Worm (Caenorhabditis elegans) whole organism, L4 larva: ENCODE data around the gene T19C4.5.

Source experiments
- R02D3.7 ChIP-seq: fragments of 150-350 bp; sonication (generic microtip); optimal IDR thresholded peaks from 3 replicates; lab custom pipeline; 2014; ENCODE audit warnings: missing biosample characterization, missing genetic modification characterization
- T26A8.4 ChIP-seq: fragments of 200-800 bp; sonication (Bioruptor generic); IDR thresholded peaks from 2 replicates; pipeline ENCODE4 v1.3.6; 2022; ENCODE audit warnings: missing genetic modification characterization, missing compliant biosample characterization
- Y105C5A.15 ChIP-seq: fragments of 200-800 bp; sonication (Bioruptor generic); IDR thresholded peaks from 2 replicates; pipeline ENCODE4 v1.3.6; 2022; ENCODE audit warnings: missing genetic modification characterization, missing compliant biosample characterization
- Y5F2A.4 ChIP-seq: fragments of 200-800 bp; sonication (Bioruptor generic); optimal IDR thresholded peaks from 2 replicates; lab custom pipeline; 2018; ENCODE audit warnings: mild to moderate bottlenecking, missing genetic modification characterization, missing compliant biosample characterization
- ZK337.2 ChIP-seq: fragments of 200-800 bp; sonication (Bioruptor generic); IDR thresholded peaks from 2 replicates; pipeline ENCODE4 v1.3.6; 2022; ENCODE audit warnings: missing genetic modification reagents, missing genetic modification characterization, missing compliant biosample characterization
- aha-1 ChIP-seq: fragments of 150-350 bp; peaks from one replicate; lab custom pipeline; 2014; ENCODE audit warnings: missing biosample characterization, missing genetic modification characterization
- attf-4 ChIP-seq: sonication (generic microtip); optimal IDR thresholded peaks from 3 replicates; lab custom pipeline; 2017; ENCODE audit warnings: missing biosample characterization, missing genetic modification characterization
- ceh-28 ChIP-seq: fragments of 150-350 bp; optimal IDR thresholded peaks from 2 replicates; lab custom pipeline; 2014; ENCODE audit warnings: missing biosample characterization, missing genetic modification reagents, missing genetic modification characterization
- ces-1 ChIP-seq: fragments of 150-350 bp; sonication (generic microtip); optimal IDR thresholded peaks from 4 replicates; lab custom pipeline; 2014; ENCODE audit warnings: missing biosample characterization, missing genetic modification reagents, missing genetic modification characterization
- dmd-6 ChIP-seq: fragments of 200-800 bp; sonication (Bioruptor generic); IDR thresholded peaks from 2 replicates; pipeline ENCODE4 v1.3.6; 2022; ENCODE audit warnings: missing genetic modification reagents, missing genetic modification characterization, missing compliant biosample characterization
- dmd-8 ChIP-seq: fragments of 200-800 bp; sonication (Bioruptor generic); IDR thresholded peaks from 2 replicates; pipeline ENCODE4 v1.3.6; 2022; ENCODE audit warnings: missing genetic modification characterization, missing compliant biosample characterization
- dpl-1 ChIP-seq: fragments of 150-350 bp; optimal IDR thresholded peaks from 2 replicates; lab custom pipeline; 2014; ENCODE audit warnings: missing biosample characterization, missing genetic modification reagents, missing genetic modification characterization
- dve-1 ChIP-seq: sonication (generic microtip); optimal IDR thresholded peaks from 2 replicates; lab custom pipeline; 2017; ENCODE audit warnings: antibody characterized with exemption, mild to moderate bottlenecking, missing genetic modification characterization, missing compliant biosample characterization; ENCODE audit not compliant: insufficient read depth
- egl-43 ChIP-seq: fragments of 200-800 bp; sonication (Bioruptor generic); IDR thresholded peaks from 2 replicates; pipeline ENCODE4 v1.3.6; 2022; ENCODE audit warnings: missing genetic modification reagents, missing genetic modification characterization, missing compliant biosample characterization
- fkh-10 ChIP-seq: fragments of 150-350 bp; optimal IDR thresholded peaks from 2 replicates; lab custom pipeline; 2014; ENCODE audit warnings: missing biosample characterization, missing genetic modification reagents, missing genetic modification characterization
- fos-1 ChIP-seq: fragments of 150-350 bp; optimal IDR thresholded peaks from 2 replicates; lab custom pipeline; 2014; ENCODE audit warnings: missing biosample characterization, missing genetic modification characterization
- gei-8 ChIP-seq: fragments of 200-800 bp; sonication (Bioruptor generic); optimal IDR thresholded peaks from 2 replicates; lab custom pipeline; 2018; ENCODE audit warnings: mild to moderate bottlenecking, missing genetic modification characterization, missing compliant biosample characterization
- hif-1 ChIP-seq, 2 experiments: sonication (generic microtip); optimal IDR thresholded peaks; 2 replicates each; lab custom pipeline; 2016 to 2017; ENCODE audit warnings: missing compliant biosample characterization in 2 of 2, missing genetic modification characterization in 2 of 2, missing genetic modification reagents in 2 of 2, missing genotype in 2 of 2, mild to moderate bottlenecking in 1 of 2
- hlh-11 ChIP-seq: fragments of 200-800 bp; sonication (Bioruptor generic); optimal IDR thresholded peaks from 2 replicates; lab custom pipeline; 2018; ENCODE audit warnings: mild to moderate bottlenecking, missing genetic modification characterization, missing compliant biosample characterization
- hmg-1.1 ChIP-seq: fragments of 200-800 bp; sonication (Bioruptor generic); IDR thresholded peaks from 2 replicates; pipeline ENCODE4 v1.3.6; 2022; ENCODE audit warnings: missing genetic modification reagents, missing genetic modification characterization, missing compliant biosample characterization
- lim-7 ChIP-seq: fragments of 200-800 bp; sonication (Bioruptor generic); IDR thresholded peaks from 2 replicates; pipeline ENCODE4 v1.3.6; 2022; ENCODE audit warnings: missing genetic modification characterization, missing compliant biosample characterization
- lin-29 ChIP-seq: fragments of 200-800 bp; sonication (Bioruptor generic); IDR thresholded peaks from 2 replicates; pipeline ENCODE4 v1.3.6; 2022; ENCODE audit warnings: missing genetic modification reagents, missing genetic modification characterization, missing compliant biosample characterization
- lin-39 ChIP-seq: fragments of 150-350 bp; optimal IDR thresholded peaks from 2 replicates; lab custom pipeline; 2014; ENCODE audit warnings: missing biosample characterization, missing genetic modification reagents, missing genetic modification characterization
- mdt-29 ChIP-seq: fragments of 200-800 bp; sonication (Bioruptor generic); IDR thresholded peaks from 2 replicates; pipeline ENCODE4 v1.3.6; 2022; ENCODE audit warnings: missing genetic modification reagents, missing genetic modification characterization, missing compliant biosample characterization
- mep-1 ChIP-seq: fragments of 150-350 bp; sonication (generic microtip); optimal IDR thresholded peaks from 3 replicates; lab custom pipeline; 2014; ENCODE audit warnings: missing biosample characterization, missing genetic modification characterization
- mes-2 ChIP-seq: sonication (generic microtip); optimal IDR thresholded peaks from 2 replicates; lab custom pipeline; 2016; ENCODE audit warnings: missing genotype, mild to moderate bottlenecking, missing genetic modification characterization, missing compliant biosample characterization; ENCODE audit not compliant: poor library complexity, severe bottlenecking
- nhr-102 ChIP-seq: sonication (generic microtip); optimal IDR thresholded peaks from 2 replicates; lab custom pipeline; 2016; ENCODE audit warnings: mild to moderate bottlenecking, missing genetic modification characterization, moderate library complexity, missing compliant biosample characterization
- nhr-11 ChIP-seq: fragments of 150-350 bp; optimal IDR thresholded peaks from 2 replicates; lab custom pipeline; 2014; ENCODE audit warnings: missing biosample characterization, missing genetic modification characterization
- nhr-42 ChIP-seq: fragments of 200-800 bp; sonication (Bioruptor generic); IDR thresholded peaks from 2 replicates; pipeline ENCODE4 v1.3.6; 2022; ENCODE audit warnings: missing genetic modification characterization, missing compliant biosample characterization
- nhr-77 ChIP-seq: fragments of 150-350 bp; optimal IDR thresholded peaks from 2 replicates; lab custom pipeline; 2014; ENCODE audit warnings: missing biosample characterization, missing genetic modification characterization
- pqm-1 ChIP-seq: sonication (generic microtip); optimal IDR thresholded peaks from 2 replicates; lab custom pipeline; 2017; ENCODE audit warnings: missing biosample characterization, missing genetic modification characterization
- set-16 ChIP-seq: fragments of 200-800 bp; sonication (Bioruptor generic); IDR thresholded peaks from 2 replicates; pipeline ENCODE4 v1.3.6; 2022; ENCODE audit warnings: missing genetic modification reagents, missing genetic modification characterization, missing compliant biosample characterization
- spr-1 ChIP-seq: sonication (generic microtip); optimal IDR thresholded peaks from 2 replicates; lab custom pipeline; 2016; ENCODE audit warnings: mild to moderate bottlenecking, missing genetic modification characterization, missing compliant biosample characterization
- tag-97 ChIP-seq: fragments of 200-800 bp; sonication (Bioruptor generic); IDR thresholded peaks from 2 replicates; pipeline ENCODE4 v1.3.6; 2022; ENCODE audit warnings: missing genetic modification characterization, missing compliant biosample characterization
- tra-1 ChIP-seq: fragments of 200-800 bp; sonication (Bioruptor generic); IDR thresholded peaks from 2 replicates; pipeline ENCODE4 v1.3.6; 2022; ENCODE audit warnings: missing genetic modification reagents, missing genetic modification characterization, missing compliant biosample characterization
- unc-39 ChIP-seq: sonication (generic microtip); optimal IDR thresholded peaks from 2 replicates; lab custom pipeline; 2017; ENCODE audit warnings: missing biosample characterization, missing genetic modification characterization
- unc-62 ChIP-seq, 3 experiments: fragments of 150-350 bp in 1 of 3; sonication (generic microtip); optimal IDR thresholded peaks in 2 of 3; peaks in 1 of 3; 1 replicate in 1 of 3; 2 replicates in 2 of 3; lab custom pipeline; 2014 to 2017; ENCODE audit warnings: missing biosample characterization in 3 of 3, missing genetic modification characterization in 3 of 3, missing genetic modification reagents in 3 of 3, missing genotype in 1 of 3
- vab-7 ChIP-seq: fragments of 200-800 bp; sonication (Bioruptor generic); IDR thresholded peaks from 2 replicates; pipeline ENCODE4 v1.3.6; 2022; ENCODE audit warnings: missing genetic modification reagents, missing genetic modification characterization, missing compliant biosample characterization
- zag-1 ChIP-seq: fragments of 150-350 bp; optimal IDR thresholded peaks from 2 replicates; lab custom pipeline; 2014; ENCODE audit warnings: missing biosample characterization, missing genetic modification characterization
- zfp-3 ChIP-seq: fragments of 200-800 bp; sonication (Bioruptor generic); conservative IDR thresholded peaks from 2 replicates; pipeline ENCODE4 v1.3.6; 2022; ENCODE audit warnings: missing genetic modification reagents, missing genetic modification characterization, missing compliant biosample characterization
- zip-2 ChIP-seq: fragments of 150-350 bp; optimal IDR thresholded peaks from 2 replicates; lab custom pipeline; 2014; ENCODE audit warnings: missing biosample characterization, missing genetic modification characterization

The T19C4.5 gene

ce11 chrV:11164475-11164874, 7.5 kb upstream of the T19C4.5 start, which contains the start of gene srg-40 (continued):
- TF ChIP-seq lin-29 (GFP tag; lab: Robert Waterston, UW): no peak
- TF ChIP-seq nhr-102: no peak
- no peak for TF ChIP-seq mdt-29 (GFP tag; lab: Robert Waterston, UW)
- TF ChIP-seq pqm-1 (tag; lab: Kevin White, UChicago): no peak
- TF ChIP-seq gei-8 (GFP tag; lab: Kevin White, UChicago): no peak
- no peak for TF ChIP-seq dpl-1 (GFP tag; lab: Kevin White, UChicago)
- TF ChIP-seq zip-2 (tag; lab: Kevin White, UChicago): no peak
- TF ChIP-seq, all 104 proteins: peak for 0

- TF ChIP-seq fkh-10 (GFP tag; lab: Kevin White, UChicago) (peak; percentile 72), Y5F2A.4 (no peak)
Observed at ce11 chrV:11167745-11168144, 4.3 kb upstream of the T19C4.5 start.

ce11 chrV:11170564-11171329, 1.3 kb upstream of the T19C4.5 start:
- no peak for TF ChIP-seq mes-2 (tag; lab: Kevin White, UChicago)
- TF ChIP-seq aha-1 (tag; lab: Kevin White, UChicago): peak; percentile 90
- TF ChIP-seq unc-62 (GFP tag; optimal IDR thresholded peaks at IDR 0.05 in 1 of 2; lab: Kevin White, UChicago): peak in 1 of 2 experiments; percentile 98
- TF ChIP-seq unc-62 (tag; optimal IDR thresholded peaks at IDR 0.05; lab: Kevin White, UChicago): no peak
- TF ChIP-seq, all 104 proteins: peak for 2

ce11 chrV:11172667-11173066, 654 bp downstream of the T19C4.5 start:
- TF ChIP-seq ZK337.2 (GFP tag; lab: Robert Waterston, UW): no peak
- peak; percentile 47 for TF ChIP-seq ces-1 (GFP tag; lab: Kevin White, UChicago)
- TF ChIP-seq fkh-10 (GFP tag; lab: Kevin White, UChicago): peak; percentile 51

ce11 chrV:11174663-11175062, 2.6 kb downstream of the T19C4.5 start:
- TF ChIP-seq zfp-3 (no peak), fos-1 (tag; lab: Kevin White, UChicago) (no peak), vab-7 (GFP tag; lab: Robert Waterston, UW) (0 out of 2 replicates have a peak, but pooled peaks have one; percentile 14), T26A8.4 (GFP tag; lab: Robert Waterston, UW) (0 out of 2 replicates have a peak, but pooled peaks have one; percentile 26), R02D3.7 (tag; lab: Kevin White, UChicago) (no peak), mep-1 (peak; percentile 39), unc-39 (no peak), lin-39 (tag; lab: Kevin White, UChicago) (no peak), nhr-42 (GFP tag; lab: Robert Waterston, UW) (no peak), nhr-11 (tag; lab: Kevin White, UChicago) (peak; percentile 35), hlh-11 (tag; lab: Kevin White, UChicago) (peak; percentile 42), dmd-6 (peak; percentile 40), pqm-1 (tag; lab: Kevin White, UChicago) (no peak), hif-1 (tag; optimal IDR thresholded peaks at IDR 0.05; lab: Kevin White, UChicago) (peak in 1 of 2 experiments; percentile 11), spr-1 (tag; lab: Kevin White, UChicago) (peak; percentile 5), dve-1 (tag; lab: Kevin White, UChicago) (no peak), dmd-8 (GFP tag; lab: Robert Waterston, UW) (0 out of 2 replicates have a peak, but pooled peaks have one; percentile 9), tra-1 (GFP tag; lab: Robert Waterston, UW) (0 out of 2 replicates have a peak, but pooled peaks have one; percentile 39), nhr-77 (tag; lab: Kevin White, UChicago) (no peak), unc-62 (GFP tag; optimal IDR thresholded peaks at IDR 0.05 in 1 of 2; lab: Kevin White, UChicago) (peak in 1 of 2 experiments; percentile 95), unc-62 (tag; optimal IDR thresholded peaks at IDR 0.05; lab: Kevin White, UChicago) (no peak), set-16 (GFP tag; lab: Robert Waterston, UW) (peak; percentile 68), attf-4 (no peak), lim-7 (GFP tag; lab: Robert Waterston, UW) (peak; percentile 52; the same call in 1 of the 2 replicates), zag-1 (tag; lab: Kevin White, UChicago) (no peak), ZK337.2 (GFP tag; lab: Robert Waterston, UW) (no peak), hmg-1.1 (peak; percentile 62), Y105C5A.15 (0 out of 2 replicates have a peak, but pooled peaks have one; percentile 28), egl-43 (GFP tag; lab: Robert Waterston, UW) (peak; percentile 73; the same call in 1 of the 2 replicates), ceh-28 (tag; lab: Kevin White, UChicago) (no peak), tag-97 (GFP tag; lab: Robert Waterston, UW) (no peak)
